Worm (Caenorhabditis elegans): Measurements from ENCODE around the gene fdgt-1.

DNA sequence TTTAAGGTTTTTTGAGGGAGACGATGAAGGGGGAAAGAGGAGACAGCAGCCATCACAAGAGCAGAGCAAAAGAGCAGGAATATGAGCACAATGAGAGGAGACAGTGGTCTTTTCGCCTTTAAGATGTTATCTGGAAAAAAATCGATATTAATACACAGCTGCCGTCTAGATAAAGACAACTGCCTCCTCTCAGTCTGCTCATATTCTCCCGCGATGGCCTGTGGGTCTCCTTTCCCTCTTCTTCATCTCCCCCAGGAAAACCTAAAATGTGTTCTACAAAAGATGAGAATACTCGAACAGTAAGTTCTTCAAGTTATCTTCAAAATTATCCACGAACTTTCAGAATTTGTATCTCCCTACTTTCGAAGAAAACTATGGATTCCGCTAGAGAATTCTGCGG is 46.1 kb downstream of the fdgt-1 start, which contains the start of the genes fbxb-52 and fbxb-51:
- no peak for TF ChIP-seq unc-62 (GFP tag; optimal IDR thresholded peaks at IDR 0.05 in 1 of 2)
- TF ChIP-seq unc-62 (tag; optimal IDR thresholded peaks at IDR 0.05) = no peak
- no peak for TF ChIP-seq ztf-11 (tag; optimal IDR thresholded peaks at IDR 0.05)
- no peak for TF ChIP-seq ama-1 (optimal IDR thresholded peaks at IDR 0.05)
- TF ChIP-seq lir-3 (tag; optimal IDR thresholded peaks at IDR 0.05) = no peak
- no peak for TF ChIP-seq nhr-10 (tag; optimal IDR thresholded peaks at IDR 0.05)
- TF ChIP-seq nhr-102 (tag; optimal IDR thresholded peaks at IDR 0.05) = no peak
- no peak for TF ChIP-seq aly-2 (tag; optimal IDR thresholded peaks at IDR 0.05)
